Fruit fly (Drosophila melanogaster): ENCODE measurements around the gene CecA1.

The CecA1 gene

dm6 chr3R:30189398-30189797 is 21.3 kb upstream of the CecA1 start:
- no peak for TF ChIP-seq Myc (optimal IDR thresholded peaks at IDR 0.05)

- no peak for TF ChIP-seq ttk (optimal IDR thresholded peaks at IDR 0.05)
- no peak for TF ChIP-seq h (optimal IDR thresholded peaks at IDR 0.05)
- no peak for TF ChIP-seq insv (optimal IDR thresholded peaks at IDR 0.05)
- TF ChIP-seq psq (optimal IDR thresholded peaks at IDR 0.05) = no peak
- no peak for TF ChIP-seq Myc (optimal IDR thresholded peaks at IDR 0.05)
- no peak for TF ChIP-seq Sin3A (optimal IDR thresholded peaks at IDR 0.05)
Observed at dm6 chr3R:30189836-30190235, 20.8 kb upstream of the CecA1 start.

dm6 chr3R:30191047-30191446 is 19.6 kb upstream of the CecA1 start, which contains the start of gene CG9747:
TSS of gene CG9747 (minus strand) at chr3R:30191252.
- TF ChIP-seq h (optimal IDR thresholded peaks at IDR 0.05) = no peak
- TF ChIP-seq ttk (optimal IDR thresholded peaks at IDR 0.05) = no peak
- no peak for TF ChIP-seq Myc (optimal IDR thresholded peaks at IDR 0.05)
- TF ChIP-seq Sin3A (optimal IDR thresholded peaks at IDR 0.05) = no peak
- TF ChIP-seq insv (optimal IDR thresholded peaks at IDR 0.05) = no peak
- no peak for TF ChIP-seq psq (optimal IDR thresholded peaks at IDR 0.05)

- no peak for TF ChIP-seq insv (optimal IDR thresholded peaks at IDR 0.05)
- TF ChIP-seq ttk (optimal IDR thresholded peaks at IDR 0.05) = no peak
- no peak for TF ChIP-seq h (optimal IDR thresholded peaks at IDR 0.05)
- TF ChIP-seq psq (optimal IDR thresholded peaks at IDR 0.05) = no peak
- no peak for TF ChIP-seq Sin3A (optimal IDR thresholded peaks at IDR 0.05)
- no peak for TF ChIP-seq Myc (optimal IDR thresholded peaks at IDR 0.05)
Observed at dm6 chr3R:30191462-30191874, 19.2 kb upstream of the CecA1 start.

dm6 chr3R:30193826-30194225 is 16.8 kb upstream of the CecA1 start:
- TF ChIP-seq Myc (optimal IDR thresholded peaks at IDR 0.05) (no peak), Sin3A (optimal IDR thresholded peaks at IDR 0.05) (no peak), h (optimal IDR thresholded peaks at IDR 0.05) (no peak), ttk (optimal IDR thresholded peaks at IDR 0.05) (no peak), insv (optimal IDR thresholded peaks at IDR 0.05) (no peak), psq (optimal IDR thresholded peaks at IDR 0.05) (no peak)

- no peak for TF ChIP-seq insv (optimal IDR thresholded peaks at IDR 0.05)
- no peak for TF ChIP-seq Myc (optimal IDR thresholded peaks at IDR 0.05)
- TF ChIP-seq ttk (optimal IDR thresholded peaks at IDR 0.05) = no peak
- TF ChIP-seq h (optimal IDR thresholded peaks at IDR 0.05) = no peak
- TF ChIP-seq psq (optimal IDR thresholded peaks at IDR 0.05) = no peak
- no peak for TF ChIP-seq Sin3A (optimal IDR thresholded peaks at IDR 0.05)
Observed at dm6 chr3R:30195606-30196049, 15.0 kb upstream of the CecA1 start.

- TF ChIP-seq ttk (optimal IDR thresholded peaks at IDR 0.05) (no peak), Sin3A (optimal IDR thresholded peaks at IDR 0.05) (no peak), psq (optimal IDR thresholded peaks at IDR 0.05) (no peak), h (optimal IDR thresholded peaks at IDR 0.05) (no peak), insv (optimal IDR thresholded peaks at IDR 0.05) (no peak), Myc (optimal IDR thresholded peaks at IDR 0.05) (no peak)
Observed at dm6 chr3R:30196128-30196527, 14.5 kb upstream of the CecA1 start, which contains the start of gene CG15531. TSS of gene CG15531 (minus strand) at chr3R:30196228.

dm6 chr3R:30197796-30198195 is 12.9 kb upstream of the CecA1 start:
- TF ChIP-seq insv (optimal IDR thresholded peaks at IDR 0.05) (no peak), h (optimal IDR thresholded peaks at IDR 0.05) (no peak), ttk (optimal IDR thresholded peaks at IDR 0.05) (no peak), Myc (optimal IDR thresholded peaks at IDR 0.05) (no peak), psq (optimal IDR thresholded peaks at IDR 0.05) (no peak), Sin3A (optimal IDR thresholded peaks at IDR 0.05) (no peak)

dm6 chr3R:30198793-30199192 is 11.9 kb upstream of the CecA1 start:
- no peak for TF ChIP-seq Sin3A (optimal IDR thresholded peaks at IDR 0.05)
- no peak for TF ChIP-seq Myc (optimal IDR thresholded peaks at IDR 0.05)
- TF ChIP-seq ttk (optimal IDR thresholded peaks at IDR 0.05) = no peak
- TF ChIP-seq h (optimal IDR thresholded peaks at IDR 0.05) = no peak
- TF ChIP-seq psq (optimal IDR thresholded peaks at IDR 0.05) = no peak

- TF ChIP-seq ttk (optimal IDR thresholded peaks at IDR 0.05) (no peak), Myc (optimal IDR thresholded peaks at IDR 0.05) (no peak), insv (optimal IDR thresholded peaks at IDR 0.05) (no peak), psq (optimal IDR thresholded peaks at IDR 0.05) (no peak), Sin3A (optimal IDR thresholded peaks at IDR 0.05) (no peak)
Observed at dm6 chr3R:30200091-30200698, 10.5 kb upstream of the CecA1 start.

dm6 chr3R:30201064-30201463 is 9.6 kb upstream of the CecA1 start:
- TF ChIP-seq psq (optimal IDR thresholded peaks at IDR 0.05) (no peak), insv (optimal IDR thresholded peaks at IDR 0.05) (no peak), h (optimal IDR thresholded peaks at IDR 0.05) (no peak), ttk (optimal IDR thresholded peaks at IDR 0.05) (no peak), Sin3A (optimal IDR thresholded peaks at IDR 0.05) (no peak), Myc (optimal IDR thresholded peaks at IDR 0.05) (no peak)

- no peak for TF ChIP-seq psq (optimal IDR thresholded peaks at IDR 0.05)
- TF ChIP-seq ttk (optimal IDR thresholded peaks at IDR 0.05) = no peak
- no peak for TF ChIP-seq Myc (optimal IDR thresholded peaks at IDR 0.05)
- TF ChIP-seq insv (optimal IDR thresholded peaks at IDR 0.05) = no peak
- TF ChIP-seq h (optimal IDR thresholded peaks at IDR 0.05) = no peak
- no peak for TF ChIP-seq Sin3A (optimal IDR thresholded peaks at IDR 0.05)
Observed at dm6 chr3R:30202898-30203103, 7.9 kb upstream of the CecA1 start, which contains the start of gene CG9743. TSS of gene CG9743 (minus strand) at chr3R:30202998.
